Worm (Caenorhabditis elegans): ENCODE data around the gene C15C8.8.

- TF ChIP-seq ces-1 (GFP tag; optimal IDR thresholded peaks at IDR 0.05), result no peak
- no peak for TF ChIP-seq blmp-1 (tag; optimal IDR thresholded peaks at IDR 0.05)
- no peak for TF ChIP-seq nhr-28 (tag; optimal IDR thresholded peaks at IDR 0.05)
- TF ChIP-seq snpc-4 (tag; optimal IDR thresholded peaks at IDR 0.05), result no peak
- no peak for TF ChIP-seq unc-62 (GFP tag; optimal IDR thresholded peaks at IDR 0.05)
Measured at ce11 chrV:12787026-12787425, 34.7 kb upstream of the C15C8.8 start, which contains the start of gene fkb-4.

Data from whole organism, mixed stage, embryonic.